Fruit fly (Drosophila melanogaster) whole organism, prepupa: ENCODE results near the gene UbcE2H.

ENCODE experiments used
- Blimp-1 ChIP-seq: fragments of 200-800 bp; sonication (Bioruptor generic); optimal IDR thresholded peaks from 3 replicates; lab custom pipeline; 2017; ENCODE audit warnings: missing biosample characterization, missing genetic modification characterization, mild to moderate bottlenecking, moderate library complexity, missing genetic modification reagents
- CG10631 ChIP-seq: fragments of 200-800 bp; sonication (Bioruptor generic); optimal IDR thresholded peaks from 2 replicates; lab custom pipeline; 2016; ENCODE audit warnings: missing biosample characterization, missing genetic modification characterization
- CG10669 ChIP-seq: fragments of 200-800 bp; sonication (Bioruptor generic); optimal IDR thresholded peaks from 3 replicates; lab custom pipeline; 2018; ENCODE audit warnings: missing biosample characterization, mild to moderate bottlenecking, missing genetic modification characterization, moderate library complexity
- CG11762 ChIP-seq: fragments of 200-800 bp; sonication (Bioruptor generic); optimal IDR thresholded peaks from 3 replicates; lab custom pipeline; 2016; ENCODE audit warnings: missing biosample characterization, missing genetic modification characterization; ENCODE audit not compliant: insufficient read depth
- CG15336 ChIP-seq: fragments of 200-800 bp; sonication (Bioruptor generic); IDR thresholded peaks from 2 replicates; pipeline ENCODE4 v1.3.6; 2022; ENCODE audit warnings: missing biosample characterization, missing genetic modification characterization
- CG3032 ChIP-seq: fragments of 200-800 bp; optimal IDR thresholded peaks from 2 replicates; lab custom pipeline; 2019; ENCODE audit warnings: missing biosample characterization, mild to moderate bottlenecking, missing genetic modification characterization, moderate library complexity
- CG31627 ChIP-seq: fragments of 200-800 bp; sonication (Bioruptor generic); optimal IDR thresholded peaks from 3 replicates; lab custom pipeline; 2016; ENCODE audit warnings: missing biosample characterization, missing genetic modification characterization
- CG34406 ChIP-seq: fragments of 200-800 bp; sonication (Bioruptor generic); optimal IDR thresholded peaks from 3 replicates; lab custom pipeline; 2016; ENCODE audit warnings: missing biosample characterization, missing genetic modification characterization
- CG3919 ChIP-seq: fragments of 200-800 bp; sonication (Bioruptor generic); optimal IDR thresholded peaks from 3 replicates; lab custom pipeline; 2016; ENCODE audit warnings: missing biosample characterization, missing genetic modification characterization
- CG4318 ChIP-seq: fragments of 200-800 bp; sonication (Bioruptor generic); optimal IDR thresholded peaks from 3 replicates; lab custom pipeline; 2017; ENCODE audit warnings: missing biosample characterization, mild to moderate bottlenecking, missing genetic modification characterization
- CG6163 ChIP-seq: fragments of 200-800 bp; sonication (Bioruptor generic); IDR thresholded peaks from 3 replicates; pipeline ENCODE4 v1.3.6; 2022; ENCODE audit warnings: missing biosample characterization, missing genetic modification characterization
- CG6276 ChIP-seq: fragments of 200-800 bp; sonication (Bioruptor generic); optimal IDR thresholded peaks from 2 replicates; lab custom pipeline; 2017; ENCODE audit warnings: missing biosample characterization, mild to moderate bottlenecking, missing genetic modification characterization
- CG6808 ChIP-seq: fragments of 200-800 bp; sonication (Bioruptor generic); optimal IDR thresholded peaks from 3 replicates; lab custom pipeline; 2017; ENCODE audit warnings: missing biosample characterization, missing genetic modification characterization, mild to moderate bottlenecking, moderate library complexity, missing genetic modification reagents
- CG6854 ChIP-seq: fragments of 200-800 bp; sonication (Bioruptor generic); optimal IDR thresholded peaks from 2 replicates; lab custom pipeline; 2017; ENCODE audit warnings: missing biosample characterization, mild to moderate bottlenecking, missing genetic modification characterization
- CG8119 ChIP-seq: fragments of 200-800 bp; sonication (Bioruptor generic); IDR thresholded peaks from 3 replicates; pipeline ENCODE4 v1.3.6; 2022; ENCODE audit warnings: missing biosample characterization, missing genetic modification characterization
- Eip75B ChIP-seq: fragments of 200-800 bp; sonication (Bioruptor generic); optimal IDR thresholded peaks from 3 replicates; lab custom pipeline; 2016; ENCODE audit warnings: missing biosample characterization, missing genetic modification characterization
- Eip78C ChIP-seq: fragments of 200-800 bp; sonication (Bioruptor generic); peaks from one replicate; lab custom pipeline; 2016; ENCODE audit warnings: missing biosample characterization, missing genetic modification characterization
- Eip93F ChIP-seq: fragments of 200-800 bp; sonication (Bioruptor generic); optimal IDR thresholded peaks from 2 replicates; lab custom pipeline; 2016; ENCODE audit warnings: missing biosample characterization, mild to moderate bottlenecking, missing genetic modification characterization
- Ets21C ChIP-seq: fragments of 200-800 bp; sonication (Bioruptor generic); optimal IDR thresholded peaks from 3 replicates; lab custom pipeline; 2016; ENCODE audit warnings: missing biosample characterization, missing genetic modification characterization
- Ets96B ChIP-seq: fragments of 200-800 bp; optimal IDR thresholded peaks from 2 replicates; lab custom pipeline; 2019; ENCODE audit warnings: missing biosample characterization, mild to moderate bottlenecking, missing genetic modification characterization, moderate library complexity
- Hr38 ChIP-seq: sonication (Bioruptor generic); optimal IDR thresholded peaks from 2 replicates; lab custom pipeline; 2016; ENCODE audit warnings: missing biosample characterization, missing genetic modification characterization
- Hr39 ChIP-seq: fragments of 200-800 bp; sonication (Bioruptor generic); optimal IDR thresholded peaks from 2 replicates; lab custom pipeline; 2016; ENCODE audit warnings: missing biosample characterization, missing genetic modification characterization
- Hr4 ChIP-seq: fragments of 200-800 bp; sonication (Bioruptor generic); optimal IDR thresholded peaks from 3 replicates; lab custom pipeline; 2016; ENCODE audit warnings: missing biosample characterization, missing genetic modification characterization
- Met ChIP-seq: fragments of 200-800 bp; sonication (Bioruptor generic); optimal IDR thresholded peaks from 3 replicates; lab custom pipeline; 2016; ENCODE audit warnings: missing biosample characterization, missing genetic modification characterization
- Sox102F ChIP-seq: fragments of 200-800 bp; sonication (Bioruptor generic); optimal IDR thresholded peaks from 2 replicates; lab custom pipeline; 2016; ENCODE audit warnings: missing biosample characterization, mild to moderate bottlenecking, missing genetic modification characterization
- Sox14 ChIP-seq: fragments of 200-800 bp; sonication (Bioruptor generic); optimal IDR thresholded peaks from 3 replicates; lab custom pipeline; 2016; ENCODE audit warnings: missing biosample characterization, missing genetic modification characterization
- Sox15 ChIP-seq: fragments of 200-800 bp; sonication (Bioruptor generic); optimal IDR thresholded peaks from 3 replicates; lab custom pipeline; 2016; ENCODE audit warnings: missing biosample characterization, missing genetic modification characterization
- achi ChIP-seq: fragments of 200-800 bp; sonication (Bioruptor generic); optimal IDR thresholded peaks from 3 replicates; lab custom pipeline; 2016; ENCODE audit warnings: missing biosample characterization, missing genetic modification characterization
- cyc ChIP-seq: fragments of 200-800 bp; sonication (Bioruptor generic); optimal IDR thresholded peaks from 3 replicates; lab custom pipeline; 2016; ENCODE audit warnings: missing biosample characterization, missing genetic modification characterization
- dac ChIP-seq: fragments of 200-800 bp; sonication (Bioruptor generic); optimal IDR thresholded peaks from 2 replicates; lab custom pipeline; 2017; ENCODE audit warnings: missing biosample characterization, mild to moderate bottlenecking, missing genetic modification characterization
- eg ChIP-seq: fragments of 200-800 bp; sonication (Bioruptor generic); IDR thresholded peaks from 3 replicates; pipeline ENCODE4 v1.3.6; 2022; ENCODE audit warnings: missing biosample characterization, missing genetic modification characterization
- esn ChIP-seq: fragments of 200-800 bp; sonication (Bioruptor generic); optimal IDR thresholded peaks from 2 replicates; lab custom pipeline; 2016; ENCODE audit warnings: missing biosample characterization, mild to moderate bottlenecking, missing genetic modification characterization, moderate library complexity
- fd85E ChIP-seq: fragments of 200-800 bp; sonication (Bioruptor generic); optimal IDR thresholded peaks from 3 replicates; lab custom pipeline; 2016; ENCODE audit warnings: missing biosample characterization, missing genetic modification characterization
- fkh ChIP-seq: fragments of 200-800 bp; sonication (Bioruptor generic); optimal IDR thresholded peaks from 3 replicates; lab custom pipeline; 2017; ENCODE audit warnings: missing biosample characterization, mild to moderate bottlenecking, missing genetic modification characterization, moderate library complexity
- lz ChIP-seq: fragments of 200-800 bp; sonication (Bioruptor generic); optimal IDR thresholded peaks from 3 replicates; lab custom pipeline; 2016; ENCODE audit warnings: missing biosample characterization, missing genetic modification characterization
- pdm3 ChIP-seq: fragments of 200-800 bp; sonication (Bioruptor generic); optimal IDR thresholded peaks from 3 replicates; lab custom pipeline; 2016; ENCODE audit warnings: missing biosample characterization, missing genetic modification characterization
- salr ChIP-seq, 2 experiments: fragments of 200-800 bp; sonication (Bioruptor generic); optimal IDR thresholded peaks; 3 replicates each; lab custom pipeline; 2016 to 2018; ENCODE audit warnings: missing biosample characterization in 2 of 2, missing genetic modification characterization in 2 of 2, mild to moderate bottlenecking in 1 of 2
- spab ChIP-seq: fragments of 200-800 bp; sonication (Bioruptor generic); optimal IDR thresholded peaks from 2 replicates; lab custom pipeline; 2017; ENCODE audit warnings: missing biosample characterization, mild to moderate bottlenecking, missing genetic modification characterization, missing genetic modification reagents
- ss ChIP-seq, 2 experiments: fragments of 200-800 bp; sonication (Bioruptor generic); optimal IDR thresholded peaks; 2 replicates in 1 of 2; 3 replicates in 1 of 2; lab custom pipeline; 2017 to 2018; ENCODE audit warnings: mild to moderate bottlenecking in 2 of 2, missing biosample characterization in 2 of 2, missing genetic modification characterization in 2 of 2, moderate library complexity in 1 of 2
- svp ChIP-seq: fragments of 200-800 bp; sonication (Bioruptor generic); peaks from one replicate; lab custom pipeline; 2016; ENCODE audit warnings: missing biosample characterization, missing genetic modification characterization
- topi ChIP-seq: fragments of 200-800 bp; sonication (Bioruptor generic); optimal IDR thresholded peaks from 3 replicates; lab custom pipeline; 2016; ENCODE audit warnings: missing biosample characterization, missing genetic modification characterization
- vri ChIP-seq: fragments of 200-800 bp; sonication (Bioruptor generic); optimal IDR thresholded peaks from 3 replicates; lab custom pipeline; 2016; ENCODE audit warnings: missing biosample characterization, mild to moderate bottlenecking, missing genetic modification characterization

The UbcE2H gene

DNA sequence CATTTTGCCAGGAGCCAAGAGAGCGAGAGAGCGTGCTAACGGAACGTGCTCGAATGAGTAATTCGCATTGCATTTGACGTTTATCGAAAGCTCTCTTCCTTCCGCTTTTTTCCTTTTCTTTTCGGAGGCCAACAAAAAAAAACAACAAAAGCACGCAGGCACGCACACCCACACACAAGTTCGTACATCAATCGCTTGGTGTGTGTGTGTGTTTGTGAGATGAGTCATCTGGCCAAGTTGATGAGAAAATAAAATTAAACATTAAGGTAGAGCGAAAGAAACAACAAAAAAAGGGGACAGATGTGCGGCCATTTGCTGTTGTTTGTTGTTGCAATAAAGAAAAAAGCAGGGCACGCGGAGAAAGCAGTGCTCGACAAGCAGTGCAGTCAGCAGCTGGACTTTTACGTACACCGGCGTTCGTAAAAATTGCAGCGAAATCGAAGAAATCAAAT lies 30.6 kb downstream of the UbcE2H start (continued):
- TF ChIP-seq vri (GFP tag; lab: Kevin White, UChicago) (peak; percentile 80), pdm3 (GFP tag; lab: Kevin White, UChicago) (no peak), cyc (GFP tag; lab: Kevin White, UChicago) (no peak), CG3032 (tag; lab: Kevin White, UChicago) (peak; percentile 4), eg (peak; percentile 88), CG34406 (GFP tag; lab: Kevin White, UChicago) (peak; percentile 58), CG8119 (GFP tag; lab: Robert Waterston, UW) (peak; percentile 70), salr (GFP tag; optimal IDR thresholded peaks at IDR 0.05; lab: Kevin White, UChicago) (no peak), dac (peak; percentile 43), CG31627 (no peak), Blimp-1 (GFP tag; lab: Kevin White, UChicago) (peak; percentile 64)

DNA sequence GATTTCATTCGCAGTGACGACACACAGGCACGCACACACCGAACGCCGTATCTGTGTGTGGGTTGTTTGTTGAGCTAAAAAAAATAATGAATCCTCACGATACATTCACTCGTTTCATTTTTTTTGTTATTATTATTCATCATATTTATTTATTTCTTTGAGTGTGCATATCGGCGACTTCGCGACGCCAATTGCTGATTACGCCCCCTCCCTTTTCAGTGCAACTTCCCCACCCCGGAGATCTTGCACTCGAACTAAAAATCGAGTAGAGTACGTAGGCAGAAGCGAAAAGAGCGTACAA lies 31.7 kb downstream of the UbcE2H start:
- TF ChIP-seq CG10631 (GFP tag; lab: Kevin White, UChicago) (peak; percentile 1), Eip78C (GFP tag; lab: Kevin White, UChicago) (peak; percentile 88), CG6854 (GFP tag; lab: Kevin White, UChicago) (no peak), Hr4 (GFP tag; lab: Kevin White, UChicago) (peak; percentile 1), CG6163 (GFP tag; lab: Robert Waterston, UW) (0 out of 3 replicates have a peak, but pooled peaks have one; percentile 10), ss (GFP tag; optimal IDR thresholded peaks at IDR 0.05; lab: Kevin White, UChicago) (peak in 1 of 2 experiments; percentile 67)

DNA sequence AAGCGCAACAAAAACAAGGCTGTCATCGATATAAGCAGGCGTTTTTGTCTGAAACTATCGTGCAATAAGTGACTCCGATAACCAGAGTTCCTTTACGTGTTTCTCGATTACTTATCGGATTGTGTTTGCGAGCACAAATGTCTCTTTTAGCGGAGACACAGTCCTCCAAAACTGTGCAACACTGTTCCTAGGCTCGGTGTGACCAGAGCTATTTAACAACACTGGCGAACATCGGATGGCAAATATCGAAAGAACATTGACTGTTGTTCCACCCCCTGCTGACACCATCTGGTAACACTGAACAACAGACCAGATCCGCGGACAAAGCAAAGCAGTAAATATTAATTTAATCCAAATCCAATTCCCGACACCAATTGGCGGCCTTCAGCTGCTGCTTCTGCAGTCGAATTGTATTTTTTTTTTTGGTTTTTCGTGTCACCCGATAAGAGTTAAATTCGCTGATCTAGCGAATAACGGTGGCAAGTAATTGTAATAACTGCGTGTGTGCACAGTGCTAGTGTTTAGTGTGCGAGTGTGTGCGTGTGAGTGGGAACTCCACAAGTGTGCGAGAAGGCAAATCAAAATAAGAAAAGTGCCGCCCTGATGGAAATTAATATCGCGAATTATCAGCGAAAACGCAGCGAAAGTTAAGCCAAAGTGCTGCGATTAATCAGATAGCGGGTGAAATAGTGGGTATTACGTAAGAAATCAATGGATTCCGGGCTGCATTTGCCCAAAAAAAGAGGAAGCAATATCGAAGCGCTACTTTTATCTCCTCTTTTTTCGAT lies 32.3 kb downstream of the UbcE2H start, which contains the start of gene mys:
Gene mys, plus strand, starts transcription at position 254 of the 788 bp plus-strand sequence.
- peak; percentile 25 for TF ChIP-seq Ets21C (GFP tag; lab: Kevin White, UChicago)
- peak; percentile 23 for TF ChIP-seq fd85E (GFP tag; lab: Kevin White, UChicago)
- TF ChIP-seq lz = peak; percentile 46
- TF ChIP-seq CG10669 (GFP tag; lab: Kevin White, UChicago) = peak; percentile 8
- TF ChIP-seq Ets96B (tag; lab: Kevin White, UChicago) = no peak
- peak; percentile 63 for TF ChIP-seq vri (GFP tag; lab: Kevin White, UChicago)
- peak; percentile 49 for TF ChIP-seq CG6276 (GFP tag; lab: Kevin White, UChicago)
- TF ChIP-seq Sox14 (GFP tag; lab: Kevin White, UChicago) = peak; percentile 69
- peak; percentile 30 for TF ChIP-seq Eip75B (GFP tag; lab: Kevin White, UChicago)
- peak; percentile 15 for TF ChIP-seq Met (GFP tag; lab: Kevin White, UChicago)
- TF ChIP-seq Eip93F (GFP tag; lab: Kevin White, UChicago) = peak; percentile 16
- TF ChIP-seq CG6854 (GFP tag; lab: Kevin White, UChicago) = peak; percentile 56
- TF ChIP-seq dac = no peak
- peak; percentile 68 to 83 for TF ChIP-seq ss (GFP tag; optimal IDR thresholded peaks at IDR 0.05; lab: Kevin White, UChicago)
- TF ChIP-seq CG10631 (GFP tag; lab: Kevin White, UChicago) = no peak
- peak; percentile 20 for TF ChIP-seq CG3919 (GFP tag; lab: Kevin White, UChicago)
- peak in 1 of 2 experiments; percentile 37 for TF ChIP-seq salr (GFP tag; optimal IDR thresholded peaks at IDR 0.05; lab: Kevin White, UChicago)
- peak; percentile 66 for TF ChIP-seq CG31627
- no peak for TF ChIP-seq Sox15
- peak; percentile 49 for TF ChIP-seq topi
- TF ChIP-seq Eip78C (GFP tag; lab: Kevin White, UChicago) = peak; percentile 39
- no peak for TF ChIP-seq CG11762 (GFP tag; lab: Kevin White, UChicago)
- TF ChIP-seq CG6808 = peak; percentile 72
- TF ChIP-seq Hr39 (GFP tag; lab: Kevin White, UChicago) = peak; percentile 57
- no peak for TF ChIP-seq Hr38
- TF ChIP-seq svp = peak; percentile 22
- TF ChIP-seq CG15336 (GFP tag; lab: Robert Waterston, UW) = peak; percentile 16
- TF ChIP-seq spab = peak; percentile 31
- TF ChIP-seq CG4318 (GFP tag; lab: Kevin White, UChicago) = no peak
- TF ChIP-seq achi (GFP tag; lab: Kevin White, UChicago) = no peak
- no peak for TF ChIP-seq CG3032 (tag; lab: Kevin White, UChicago)
- peak; percentile 6 for TF ChIP-seq Sox102F (GFP tag; lab: Kevin White, UChicago)
- TF ChIP-seq cyc (GFP tag; lab: Kevin White, UChicago) = peak; percentile 60
- TF ChIP-seq esn = peak; percentile 39
- peak; percentile 35; the same call in 1 of the 3 replicates for TF ChIP-seq eg
- TF ChIP-seq fkh = peak; percentile 45
- TF ChIP-seq CG8119 (GFP tag; lab: Robert Waterston, UW) = no peak; the same call in 1 of the 3 replicates
- TF ChIP-seq CG6163 (GFP tag; lab: Robert Waterston, UW) = peak; percentile 50; the same call in 2 of the 3 replicates
